Worm (Caenorhabditis elegans) whole organism, L2 larva: ENCODE measurements around the gene F59A7.11.

Experiments
- R02D3.7 ChIP-seq: fragments of 150-350 bp; optimal IDR thresholded peaks from 2 replicates; lab custom pipeline; 2014; ENCODE audit warnings: missing biosample characterization, missing genetic modification characterization
- ZK546.5 ChIP-seq: sonication (generic microtip); optimal IDR thresholded peaks from 2 replicates; lab custom pipeline; 2017; ENCODE audit warnings: missing biosample characterization, missing genetic modification characterization
- aly-2 ChIP-seq: fragments of 150-350 bp; optimal IDR thresholded peaks from 2 replicates; lab custom pipeline; 2014; ENCODE audit warnings: missing biosample characterization, missing genetic modification characterization
- ama-1 ChIP-seq: fragments of 150-350 bp; optimal IDR thresholded peaks from 2 replicates; lab custom pipeline; 2018; ENCODE audit warnings: inconsistent platforms
- blmp-1 ChIP-seq: sonication (generic microtip); optimal IDR thresholded peaks from 2 replicates; lab custom pipeline; 2017; ENCODE audit warnings: missing genetic modification characterization, mild to moderate bottlenecking, missing compliant biosample characterization, antibody characterized with exemption, moderate library complexity; ENCODE audit not compliant: insufficient read depth
- ceh-16 ChIP-seq: fragments of 150-350 bp; optimal IDR thresholded peaks from 2 replicates; lab custom pipeline; 2014; ENCODE audit warnings: missing biosample characterization, missing genetic modification characterization
- crh-2 ChIP-seq: sonication (generic microtip); optimal IDR thresholded peaks from 2 replicates; lab custom pipeline; 2017; ENCODE audit warnings: missing biosample characterization, missing genetic modification characterization
- dmd-4 ChIP-seq: sonication (generic microtip); optimal IDR thresholded peaks from 2 replicates; lab custom pipeline; 2017; ENCODE audit warnings: missing biosample characterization, missing genetic modification characterization
- elt-3 ChIP-seq: sonication (generic microtip); optimal IDR thresholded peaks from 2 replicates; lab custom pipeline; 2017; ENCODE audit warnings: missing biosample characterization, missing genetic modification characterization
- fos-1 ChIP-seq: fragments of 150-350 bp; optimal IDR thresholded peaks from 2 replicates; lab custom pipeline; 2014; ENCODE audit warnings: missing biosample characterization, missing genetic modification characterization
- gmeb-1 ChIP-seq: fragments of 150-350 bp; optimal IDR thresholded peaks from 2 replicates; lab custom pipeline; 2014; ENCODE audit warnings: missing biosample characterization, missing genetic modification characterization
- lin-11 ChIP-seq: fragments of 150-350 bp; sonication (generic microtip); optimal IDR thresholded peaks from 2 replicates; lab custom pipeline; 2014; ENCODE audit warnings: missing biosample characterization, missing genetic modification characterization, inconsistent platforms, mixed read lengths
- lin-39 ChIP-seq: fragments of 150-350 bp; optimal IDR thresholded peaks from 2 replicates; lab custom pipeline; 2014; ENCODE audit warnings: missing biosample characterization, missing genetic modification reagents, missing genetic modification characterization
- mab-5 ChIP-seq: fragments of 150-350 bp; optimal IDR thresholded peaks from 2 replicates; lab custom pipeline; 2014; ENCODE audit warnings: missing biosample characterization, missing genetic modification characterization
- mbf-1 ChIP-seq: sonication (generic microtip); optimal IDR thresholded peaks from 2 replicates; lab custom pipeline; 2017; ENCODE audit warnings: missing biosample characterization, missing genetic modification characterization
- mdl-1 ChIP-seq, 2 experiments: fragments of 150-350 bp in 1 of 2; sonication (generic microtip) in 1 of 2; optimal IDR thresholded peaks; 2 replicates each; lab custom pipeline; 2017; ENCODE audit warnings: missing biosample characterization in 2 of 2, missing genetic modification characterization in 2 of 2
- nhr-11 ChIP-seq: fragments of 150-350 bp; optimal IDR thresholded peaks from 2 replicates; lab custom pipeline; 2014; ENCODE audit warnings: missing biosample characterization, missing genetic modification characterization
- nhr-12 ChIP-seq: fragments of 150-350 bp; optimal IDR thresholded peaks from 2 replicates; lab custom pipeline; 2014; ENCODE audit warnings: missing biosample characterization, missing genetic modification characterization
- nhr-129 ChIP-seq: fragments of 150-350 bp; optimal IDR thresholded peaks from 2 replicates; lab custom pipeline; 2014; ENCODE audit warnings: missing biosample characterization, missing genetic modification characterization
- nhr-21 ChIP-seq: fragments of 150-350 bp; optimal IDR thresholded peaks from 2 replicates; lab custom pipeline; 2014; ENCODE audit warnings: missing biosample characterization, missing genetic modification characterization
- nhr-23 ChIP-seq: fragments of 150-350 bp; optimal IDR thresholded peaks from 2 replicates; lab custom pipeline; 2014; ENCODE audit warnings: missing biosample characterization, missing genetic modification reagents, missing genetic modification characterization
- nhr-237 ChIP-seq: fragments of 150-350 bp; optimal IDR thresholded peaks from 2 replicates; lab custom pipeline; 2014; ENCODE audit warnings: missing biosample characterization, missing genetic modification characterization
- nhr-25 ChIP-seq: fragments of 150-350 bp; sonication (generic microtip); optimal IDR thresholded peaks from 3 replicates; lab custom pipeline; 2014; ENCODE audit warnings: missing biosample characterization, missing genetic modification characterization
- nhr-6 ChIP-seq: fragments of 150-350 bp; optimal IDR thresholded peaks from 2 replicates; lab custom pipeline; 2014; ENCODE audit warnings: missing biosample characterization, missing genetic modification characterization
- nhr-77 ChIP-seq: fragments of 150-350 bp; optimal IDR thresholded peaks from 2 replicates; lab custom pipeline; 2014; ENCODE audit warnings: missing biosample characterization, missing genetic modification characterization
- peb-1 ChIP-seq: fragments of 150-350 bp; optimal IDR thresholded peaks from 2 replicates; lab custom pipeline; 2014; ENCODE audit warnings: missing biosample characterization, missing genetic modification characterization
- sma-3 ChIP-seq: sonication (generic microtip); optimal IDR thresholded peaks from 2 replicates; lab custom pipeline; 2016; ENCODE audit warnings: missing genetic modification reagents, missing genetic modification characterization, missing compliant biosample characterization
- sma-9 ChIP-seq, 2 experiments: fragments of 150-350 bp in 1 of 2; sonication (generic microtip) in 1 of 2; optimal IDR thresholded peaks; 2 replicates each; lab custom pipeline; 2014 to 2016; ENCODE audit warnings: missing genetic modification characterization in 2 of 2, mild to moderate bottlenecking in 1 of 2, missing biosample characterization in 1 of 2, missing compliant biosample characterization in 1 of 2, missing genetic modification reagents in 1 of 2, moderate library complexity in 1 of 2
- snpc-4 ChIP-seq: fragments of 150-350 bp; optimal IDR thresholded peaks from 2 replicates; lab custom pipeline; 2014; ENCODE audit warnings: missing biosample characterization, missing genetic modification characterization
- unc-55 ChIP-seq: fragments of 150-350 bp; sonication (generic microtip); optimal IDR thresholded peaks from 3 replicates; lab custom pipeline; 2014; ENCODE audit warnings: missing biosample characterization, missing genetic modification reagents, missing genetic modification characterization
- zag-1 ChIP-seq: fragments of 150-350 bp; optimal IDR thresholded peaks from 2 replicates; lab custom pipeline; 2014; ENCODE audit warnings: missing biosample characterization, missing genetic modification characterization
- ztf-4 ChIP-seq: fragments of 150-350 bp; optimal IDR thresholded peaks from 2 replicates; lab custom pipeline; 2014; ENCODE audit warnings: missing biosample characterization, missing genetic modification characterization

Gene F59A7.11

ce11 chrV:1986954-1987353 lies 26.8 kb downstream of the F59A7.11 start, which contains the start of gene T08B1.1:
Gene T08B1.1, minus strand, starts transcription at chrV:1987045.
- no peak for TF ChIP-seq ZK546.5 (tag; lab: Kevin White, UChicago)
- TF ChIP-seq nhr-21: no peak
- TF ChIP-seq nhr-6: no peak
- no peak for TF ChIP-seq ztf-4 (tag; lab: Kevin White, UChicago)
- TF ChIP-seq R02D3.7 (tag; lab: Kevin White, UChicago): no peak
- TF ChIP-seq crh-2: peak; percentile 27
- peak; percentile 55 for TF ChIP-seq fos-1 (tag; lab: Kevin White, UChicago)
- no peak for TF ChIP-seq peb-1 (tag; lab: Kevin White, UChicago)
- no peak for TF ChIP-seq nhr-23 (tag; lab: Kevin White, UChicago)
- TF ChIP-seq, all 48 proteins: peak for 2

- no peak for TF ChIP-seq blmp-1 (tag; lab: Kevin White, UChicago)
- TF ChIP-seq gmeb-1: no peak
- no peak for TF ChIP-seq dmd-4
- no peak for TF ChIP-seq mdl-1 (tag; optimal IDR thresholded peaks at IDR 0.05; lab: Kevin White, UChicago)
- TF ChIP-seq mbf-1 (tag; lab: Kevin White, UChicago): no peak
- TF ChIP-seq ceh-16 (tag; lab: Kevin White, UChicago): no peak
- no peak for TF ChIP-seq unc-55 (GFP tag; lab: Kevin White, UChicago)
- no peak for TF ChIP-seq nhr-21
- TF ChIP-seq nhr-11 (tag; lab: Kevin White, UChicago): no peak
- TF ChIP-seq nhr-77: no peak
Observed at ce11 chrV:1978968-1979367, 34.8 kb downstream of the F59A7.11 start, which contains the start of gene T08B1.4. Gene T08B1.4, plus strand, starts transcription at chrV:1979268.

- no peak for TF ChIP-seq snpc-4 (tag; lab: Kevin White, UChicago)
- TF ChIP-seq fos-1 (tag; lab: Kevin White, UChicago): no peak
- TF ChIP-seq unc-55 (GFP tag; lab: Kevin White, UChicago): no peak
- TF ChIP-seq zag-1 (tag; lab: Kevin White, UChicago): no peak
- no peak for TF ChIP-seq aly-2 (tag; lab: Kevin White, UChicago)
Observed at ce11 chrV:1975049-1975448, 38.7 kb downstream of the F59A7.11 start, which contains the start of gene fbxa-201. Gene fbxa-201, plus strand, starts transcription at chrV:1975349.

DNA sequence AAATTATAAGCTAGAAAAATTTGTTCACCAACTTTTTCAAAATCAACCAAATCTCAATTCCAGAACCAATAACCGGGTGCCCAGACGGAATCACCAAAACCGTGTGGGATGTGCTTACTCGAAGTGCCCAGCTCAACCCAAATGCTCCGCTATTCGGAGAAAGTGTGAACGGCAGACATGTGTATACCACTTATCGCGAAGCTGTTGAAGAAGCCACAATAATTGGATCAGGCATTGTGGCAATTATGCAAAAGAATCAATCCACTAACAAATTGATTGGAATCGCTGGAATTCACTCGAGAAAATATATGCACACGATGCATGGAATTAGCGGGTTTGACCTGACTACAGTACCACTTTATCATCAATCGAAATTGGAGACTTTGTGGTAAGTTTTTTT lies 44.0 kb downstream of the F59A7.11 start:
- TF ChIP-seq ZK546.5 (tag; lab: Kevin White, UChicago): no peak
- TF ChIP-seq nhr-11 (tag; lab: Kevin White, UChicago): no peak
- no peak for TF ChIP-seq mab-5 (tag; lab: Kevin White, UChicago)
- TF ChIP-seq nhr-21: no peak
- no peak for TF ChIP-seq snpc-4 (tag; lab: Kevin White, UChicago)
- TF ChIP-seq mdl-1 (tag; optimal IDR thresholded peaks at IDR 0.05; lab: Kevin White, UChicago): no peak
- TF ChIP-seq ceh-16 (tag; lab: Kevin White, UChicago): no peak
- no peak for TF ChIP-seq nhr-129 (tag; lab: Kevin White, UChicago)
- TF ChIP-seq nhr-25: no peak
- TF ChIP-seq aly-2 (tag; lab: Kevin White, UChicago): no peak
- no peak for TF ChIP-seq lin-39 (tag; lab: Kevin White, UChicago)
- no peak for TF ChIP-seq nhr-77
- TF ChIP-seq ama-1 (lab: Kevin White, UChicago): no peak
- TF ChIP-seq fos-1 (tag; lab: Kevin White, UChicago): no peak
- TF ChIP-seq elt-3 (tag; lab: Kevin White, UChicago): no peak
- TF ChIP-seq, all 48 proteins: peak for 0

ce11 chrV:1969228-1969627 lies 44.5 kb downstream of the F59A7.11 start, which contains the start of gene acs-3:
Gene acs-3, plus strand, starts transcription at chrV:1969528.
- no peak for TF ChIP-seq nhr-129 (tag; lab: Kevin White, UChicago)
- no peak for TF ChIP-seq nhr-237 (tag; lab: Kevin White, UChicago)

DNA sequence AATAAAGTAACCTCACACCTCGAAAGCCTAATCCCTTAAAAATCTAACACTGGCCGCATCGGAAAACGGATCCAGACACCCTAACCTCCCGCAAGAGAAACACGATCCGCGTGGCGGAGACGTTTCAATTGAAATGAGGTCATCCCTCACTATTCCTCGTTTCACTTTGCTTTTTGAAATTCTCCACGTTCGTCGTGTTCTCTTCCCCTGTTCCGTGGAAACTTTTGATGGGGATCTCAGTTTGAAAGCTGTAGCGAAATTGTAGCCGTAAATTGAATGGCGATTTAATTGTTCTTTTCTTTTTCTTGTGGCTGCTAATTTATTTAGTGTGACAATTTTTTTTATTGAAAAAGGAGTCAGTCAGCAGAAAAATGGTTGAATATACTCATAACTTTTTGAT lies 44.9 kb downstream of the F59A7.11 start:
- no peak for TF ChIP-seq ZK546.5 (tag; lab: Kevin White, UChicago)

DNA sequence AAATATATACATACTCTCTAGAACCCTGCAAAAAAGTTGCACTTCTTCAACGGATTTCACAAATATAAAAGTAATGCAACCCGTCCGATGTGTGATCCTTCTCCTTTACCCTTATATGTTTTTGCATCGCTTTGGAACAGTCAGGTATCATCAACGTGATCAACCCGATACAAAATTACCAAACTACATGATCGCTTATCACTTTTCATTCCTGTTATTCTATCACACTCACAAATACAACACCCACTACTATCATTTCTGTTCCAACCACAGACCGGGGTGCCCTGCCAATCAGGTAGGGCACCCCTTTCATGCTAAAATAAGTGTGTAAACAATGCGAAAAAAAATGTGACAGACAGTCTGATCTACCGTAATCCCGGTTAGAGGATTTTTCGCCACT lies 46.8 kb downstream of the F59A7.11 start:
- no peak for TF ChIP-seq nhr-129 (tag; lab: Kevin White, UChicago)
- TF ChIP-seq sma-3: no peak
- TF ChIP-seq sma-9 (GFP tag; optimal IDR thresholded peaks at IDR 0.05; lab: Kevin White, UChicago): no peak
- no peak for TF ChIP-seq sma-9 (tag; optimal IDR thresholded peaks at IDR 0.05; lab: Kevin White, UChicago)
- no peak for TF ChIP-seq lin-11
- TF ChIP-seq nhr-23 (tag; lab: Kevin White, UChicago): no peak
- TF ChIP-seq nhr-21: no peak
- no peak for TF ChIP-seq nhr-12 (tag; lab: Kevin White, UChicago)
